Fruit fly (Drosophila melanogaster) whole organism, embryonic: Measurements from ENCODE around the gene Atat.

Experiments
- Asciz ChIP-seq: fragments of 200-800 bp; sonication (Bioruptor generic); optimal IDR thresholded peaks from 2 replicates; lab custom pipeline; 2017; ENCODE audit warnings: missing biosample characterization, mild to moderate bottlenecking, missing genetic modification characterization, missing genetic modification reagents
- CG10959 ChIP-seq: fragments of 200-800 bp; sonication (Bioruptor generic); IDR thresholded peaks from 2 replicates; pipeline ENCODE4 v1.3.6; 2022; ENCODE audit warnings: missing biosample characterization, missing genetic modification characterization
- CG11696 ChIP-seq: fragments of 200-800 bp; sonication (Bioruptor generic); IDR thresholded peaks from 2 replicates; pipeline ENCODE4 v1.3.6; 2022; ENCODE audit warnings: missing biosample characterization, missing genetic modification characterization
- CG12391 ChIP-seq: fragments of 200-800 bp; sonication (Bioruptor generic); optimal IDR thresholded peaks from 3 replicates; lab custom pipeline; 2018; ENCODE audit warnings: missing biosample characterization, mild to moderate bottlenecking, missing genetic modification characterization, moderate library complexity
- CG12942 ChIP-seq: fragments of 200-800 bp; sonication (Bioruptor generic); optimal IDR thresholded peaks from 3 replicates; lab custom pipeline; 2016; ENCODE audit warnings: missing biosample characterization, missing genetic modification characterization
- CG13624 ChIP-seq: fragments of 200-800 bp; sonication (Bioruptor generic); optimal IDR thresholded peaks from 2 replicates; lab custom pipeline; 2016; ENCODE audit warnings: missing biosample characterization, missing genetic modification characterization
- CG15269 ChIP-seq: fragments of 200-800 bp; sonication (Bioruptor generic); optimal IDR thresholded peaks from 2 replicates; lab custom pipeline; 2018; ENCODE audit warnings: missing biosample characterization, mild to moderate bottlenecking, missing genetic modification characterization, moderate library complexity
- CG1647 ChIP-seq: fragments of 200-800 bp; sonication (Bioruptor generic); optimal IDR thresholded peaks from 3 replicates; lab custom pipeline; 2016; ENCODE audit warnings: missing biosample characterization, missing genetic modification characterization
- CG18599 ChIP-seq: fragments of 200-800 bp; sonication (Bioruptor generic); optimal IDR thresholded peaks from 3 replicates; lab custom pipeline; 2017; ENCODE audit warnings: missing biosample characterization, missing genetic modification characterization, mild to moderate bottlenecking, moderate library complexity, missing genetic modification reagents
- CG2678 ChIP-seq: fragments of 200-800 bp; sonication (Bioruptor generic); optimal IDR thresholded peaks from 3 replicates; lab custom pipeline; 2019; ENCODE audit warnings: missing biosample characterization, mild to moderate bottlenecking, missing genetic modification characterization, moderate library complexity
- CG32767 ChIP-seq: fragments of 200-800 bp; sonication (Bioruptor generic); IDR thresholded peaks from 2 replicates; pipeline ENCODE4 v1.3.6; 2022; ENCODE audit warnings: missing biosample characterization, missing genetic modification characterization
- CG34422 ChIP-seq: fragments of 200-800 bp; sonication (Bioruptor generic); IDR thresholded peaks from 3 replicates; pipeline ENCODE4 v1.3.6; 2022; ENCODE audit warnings: missing biosample characterization, missing genetic modification characterization
- CG3847 ChIP-seq: fragments of 200-800 bp; sonication (Bioruptor generic); IDR thresholded peaks from 2 replicates; pipeline ENCODE4 v1.3.6; 2022; ENCODE audit warnings: missing biosample characterization, missing genetic modification characterization
- CG7786 ChIP-seq: fragments of 200-800 bp; sonication (Bioruptor generic); optimal IDR thresholded peaks from 2 replicates; lab custom pipeline; 2016; ENCODE audit warnings: missing biosample characterization, missing genetic modification characterization
- CHES-1-like ChIP-seq: fragments of 200-800 bp; sonication (Bioruptor generic); optimal IDR thresholded peaks from 2 replicates; lab custom pipeline; 2016; ENCODE audit warnings: missing biosample characterization, missing genetic modification characterization
- Ets65A ChIP-seq: fragments of 200-800 bp; sonication (Bioruptor generic); peaks from one replicate; lab custom pipeline; 2016; ENCODE audit warnings: missing biosample characterization, missing genetic modification characterization
- H2.0 ChIP-seq: fragments of 200-800 bp; sonication (Bioruptor generic); IDR thresholded peaks from 2 replicates; pipeline ENCODE4 v1.3.6; 2022; ENCODE audit warnings: missing biosample characterization, missing genetic modification characterization
- HmgD ChIP-seq: fragments of 200-800 bp; sonication (Bioruptor generic); optimal IDR thresholded peaks from 3 replicates; lab custom pipeline; 2016; ENCODE audit warnings: missing biosample characterization, missing genetic modification characterization
- Hr39 ChIP-seq: fragments of >200 bp; optimal IDR thresholded peaks from 2 replicates; lab custom pipeline; 2017
- Hsf ChIP-seq: fragments of 200-800 bp; sonication (Bioruptor generic); optimal IDR thresholded peaks from 3 replicates; lab custom pipeline; 2016; ENCODE audit warnings: missing biosample characterization, missing genetic modification characterization
- Kr ChIP-seq: fragments of 200-800 bp; sonication (Bioruptor generic); optimal IDR thresholded peaks from 2 replicates; lab custom pipeline; 2017; ENCODE audit warnings: missing biosample characterization, mild to moderate bottlenecking, missing genetic modification characterization
- MBD-R2 ChIP-seq: fragments of 200-800 bp; sonication (Bioruptor generic); IDR thresholded peaks from 2 replicates; pipeline ENCODE4 v1.3.6; 2022; ENCODE audit warnings: missing biosample characterization, missing genetic modification characterization
- MESR4 ChIP-seq: fragments of 200-800 bp; sonication (Bioruptor generic); optimal IDR thresholded peaks from 2 replicates; lab custom pipeline; 2018; ENCODE audit warnings: missing biosample characterization, mild to moderate bottlenecking, missing genetic modification characterization, moderate library complexity
- MTF-1 ChIP-seq: fragments of 200-800 bp; sonication (Bioruptor generic); optimal IDR thresholded peaks from 2 replicates; lab custom pipeline; 2018; ENCODE audit warnings: missing biosample characterization, mild to moderate bottlenecking, missing genetic modification characterization, borderline replicate concordance
- Mes4 ChIP-seq: fragments of 200-800 bp; sonication (Bioruptor generic); optimal IDR thresholded peaks from 2 replicates; lab custom pipeline; 2016; ENCODE audit warnings: missing biosample characterization, missing genetic modification characterization
- NfI ChIP-seq: fragments of 200-800 bp; sonication (Bioruptor generic); optimal IDR thresholded peaks from 3 replicates; lab custom pipeline; 2018; ENCODE audit warnings: missing biosample characterization, mild to moderate bottlenecking, missing genetic modification characterization, moderate library complexity
- Pdp1 ChIP-seq, 2 experiments: fragments of 200-800 bp; sonication (Bioruptor generic); optimal IDR thresholded peaks; 3 replicates each; lab custom pipeline; 2016; ENCODE audit warnings: missing biosample characterization in 2 of 2, missing genetic modification characterization in 2 of 2, mild to moderate bottlenecking in 1 of 2, moderate library complexity in 1 of 2
- Ravus ChIP-seq: fragments of 200-800 bp; sonication (Bioruptor generic); IDR thresholded peaks from 2 replicates; pipeline ENCODE4 v1.3.6; 2022; ENCODE audit warnings: missing biosample characterization, missing genetic modification characterization
- Sox102F ChIP-seq: fragments of 200-800 bp; sonication (Bioruptor generic); optimal IDR thresholded peaks from 2 replicates; lab custom pipeline; 2018; ENCODE audit warnings: missing biosample characterization, mild to moderate bottlenecking, missing genetic modification characterization, moderate library complexity
- Xrp1 ChIP-seq: fragments of 200-800 bp; sonication (Bioruptor generic); IDR thresholded peaks from 2 replicates; pipeline ENCODE4 v1.3.6; 2022; ENCODE audit warnings: missing biosample characterization, missing genetic modification characterization
- ab ChIP-seq: fragments of 200-800 bp; sonication (Bioruptor generic); optimal IDR thresholded peaks from 2 replicates; lab custom pipeline; 2016; ENCODE audit warnings: missing biosample characterization, missing genetic modification characterization
- bcd ChIP-seq: fragments of 200-800 bp; sonication (Bioruptor generic); optimal IDR thresholded peaks from 2 replicates; lab custom pipeline; 2017; ENCODE audit warnings: missing biosample characterization, mild to moderate bottlenecking, missing genetic modification characterization
- br ChIP-seq: fragments of >200 bp; optimal IDR thresholded peaks from 2 replicates; lab custom pipeline; 2017
- chm ChIP-seq: fragments of 200-800 bp; sonication (Bioruptor generic); IDR thresholded peaks from 2 replicates; pipeline ENCODE4 v1.3.6; 2022; ENCODE audit warnings: missing biosample characterization, missing genetic modification characterization
- dpn ChIP-seq, 2 experiments: fragments of 200-800 bp; sonication (Bioruptor generic); optimal IDR thresholded peaks; 3 replicates each; lab custom pipeline; 2016; ENCODE audit warnings: missing biosample characterization in 2 of 2, missing genetic modification characterization in 2 of 2
- ems ChIP-seq: fragments of 200-800 bp; sonication (Bioruptor generic); optimal IDR thresholded peaks from 3 replicates; lab custom pipeline; 2016; ENCODE audit warnings: missing biosample characterization, missing genetic modification characterization
- ewg ChIP-seq: fragments of 200-800 bp; sonication (Bioruptor generic); optimal IDR thresholded peaks from 3 replicates; lab custom pipeline; 2017; ENCODE audit warnings: mild to moderate bottlenecking, missing biosample characterization, missing genetic modification reagents, missing genetic modification characterization
- fd64A ChIP-seq: fragments of 200-800 bp; sonication (Bioruptor generic); optimal IDR thresholded peaks from 3 replicates; lab custom pipeline; 2018; ENCODE audit warnings: missing biosample characterization, mild to moderate bottlenecking, missing genetic modification characterization
- fd96Cb ChIP-seq: fragments of 200-800 bp; sonication (Bioruptor generic); optimal IDR thresholded peaks from 2 replicates; lab custom pipeline; 2018; ENCODE audit warnings: missing biosample characterization, mild to moderate bottlenecking, missing genetic modification characterization, moderate library complexity
- her ChIP-seq: fragments of 200-800 bp; sonication (Bioruptor generic); optimal IDR thresholded peaks from 2 replicates; lab custom pipeline; 2016; ENCODE audit warnings: missing biosample characterization, missing genetic modification characterization
- oc ChIP-seq: fragments of 200-800 bp; sonication (Bioruptor generic); optimal IDR thresholded peaks from 2 replicates; lab custom pipeline; 2018; ENCODE audit warnings: missing biosample characterization, mild to moderate bottlenecking, missing genetic modification characterization, moderate library complexity
- p53 ChIP-seq: fragments of 200-800 bp; sonication (Bioruptor generic); optimal IDR thresholded peaks from 2 replicates; lab custom pipeline; 2016; ENCODE audit warnings: missing biosample characterization, missing genetic modification characterization
- pfk ChIP-seq: fragments of 200-800 bp; sonication (Bioruptor generic); optimal IDR thresholded peaks from 2 replicates; lab custom pipeline; 2018; ENCODE audit warnings: missing biosample characterization, mild to moderate bottlenecking, missing genetic modification characterization, moderate library complexity
- ranshi ChIP-seq: fragments of 200-800 bp; sonication (Bioruptor generic); IDR thresholded peaks from 2 replicates; pipeline ENCODE4 v1.3.6; 2022; ENCODE audit warnings: missing biosample characterization, missing genetic modification characterization
- shn ChIP-seq: fragments of 200-800 bp; sonication (Bioruptor generic); optimal IDR thresholded peaks from 3 replicates; lab custom pipeline; 2016; ENCODE audit warnings: missing biosample characterization, missing genetic modification characterization
- sr ChIP-seq: fragments of 200-800 bp; sonication (Bioruptor generic); IDR thresholded peaks from 3 replicates; pipeline ENCODE4 v1.3.6; 2022; ENCODE audit warnings: missing biosample characterization, missing genetic modification characterization
- trem ChIP-seq: fragments of 200-800 bp; optimal IDR thresholded peaks from 3 replicates; lab custom pipeline; 2019; ENCODE audit warnings: missing biosample characterization, mild to moderate bottlenecking, missing genetic modification characterization, moderate library complexity
- vnd ChIP-seq: fragments of 200-800 bp; sonication (Bioruptor generic); IDR thresholded peaks from 3 replicates; pipeline ENCODE4 v1.3.6; 2022; ENCODE audit warnings: missing biosample characterization, missing genetic modification characterization; ENCODE audit not compliant: partially characterized antibody

Atat gene

DNA sequence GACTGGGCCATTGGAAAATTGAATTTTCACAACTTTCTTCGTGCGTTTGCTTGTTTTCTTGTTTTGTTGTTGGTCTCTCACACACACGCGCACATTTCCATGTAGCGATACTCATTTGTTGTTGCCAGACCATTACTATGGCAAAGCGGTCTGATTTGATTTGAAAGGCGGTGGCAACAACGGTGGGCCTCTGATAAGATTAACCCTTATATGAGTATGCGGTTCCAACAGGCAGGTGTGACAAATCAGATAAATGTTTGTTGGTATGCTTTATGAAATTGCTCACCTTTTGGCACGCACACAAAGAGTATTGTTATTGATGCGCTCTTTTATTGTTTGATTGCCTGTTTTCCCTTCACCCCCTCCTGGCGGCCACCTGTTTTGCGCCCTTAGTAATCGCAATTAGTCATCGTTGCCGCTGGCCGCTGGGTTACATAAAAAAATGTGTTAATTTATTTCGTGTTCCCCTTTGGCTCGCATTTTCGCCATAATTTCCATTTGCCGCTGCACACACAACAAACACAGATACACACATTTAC is 20.8 kb upstream of the Atat start (continued):
- TF ChIP-seq fd64A (GFP tag; lab: Kevin White, UChicago), result no peak
- TF ChIP-seq CG10959 (GFP tag; lab: Robert Waterston, UW), result peak; percentile 84

DNA sequence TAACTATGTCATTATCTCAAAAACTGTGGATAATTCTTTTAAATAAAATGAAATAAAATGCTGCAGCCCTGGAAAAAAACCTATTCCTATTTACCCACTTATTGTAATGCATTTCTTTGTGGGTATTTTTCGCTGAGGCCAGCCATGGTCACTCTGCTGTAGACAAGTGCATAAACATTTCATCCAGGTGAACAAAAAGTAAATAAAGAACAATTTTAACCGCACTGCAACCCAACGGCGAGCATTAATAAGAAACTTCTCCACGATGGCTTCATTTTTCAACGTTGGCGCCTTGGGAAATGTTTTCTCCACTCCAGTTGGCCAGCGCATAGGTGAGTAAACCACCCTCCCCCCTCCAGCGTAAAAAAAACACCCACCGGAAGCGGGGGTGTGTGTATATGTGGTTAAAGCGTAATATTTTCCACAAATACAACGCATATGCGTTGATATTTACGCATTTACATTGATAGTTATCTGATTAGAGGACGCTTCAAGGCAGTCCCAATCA is 20.2 kb upstream of the Atat start, which contains the start of gene CG3529:
TSS of gene CG3529 (plus strand) at position 134 of the 508 bp plus-strand sequence.
- peak; percentile 16 for TF ChIP-seq fd96Cb (tag; lab: Kevin White, UChicago)
- TF ChIP-seq CG12391 (tag; lab: Kevin White, UChicago), result peak; percentile 39
- no peak for TF ChIP-seq Kr
- TF ChIP-seq CG11696 (GFP tag; lab: Robert Waterston, UW), result no peak
- TF ChIP-seq vnd (GFP tag; lab: Robert Waterston, UW), result no peak
- TF ChIP-seq Pdp1 (GFP tag; optimal IDR thresholded peaks at IDR 0.05; lab: Kevin White, UChicago), result peak in 1 of 2 experiments; percentile 16
- peak; percentile 50; the same call in 1 of the 2 replicates for TF ChIP-seq chm (GFP tag; lab: Robert Waterston, UW)
- TF ChIP-seq CG12942, result no peak
- no peak for TF ChIP-seq Mes4
- TF ChIP-seq CHES-1-like, result peak; percentile 61
- TF ChIP-seq Ravus (GFP tag; lab: Robert Waterston, UW), result no peak
- TF ChIP-seq CG15269, result peak; percentile 1
- TF ChIP-seq CG3847 (GFP tag; lab: Robert Waterston, UW), result peak; percentile 48; the same call in 1 of the 2 replicates
- TF ChIP-seq bcd (GFP tag; lab: Kevin White, UChicago), result peak; percentile 27
- peak; percentile 62 for TF ChIP-seq Ets65A (GFP tag; lab: Kevin White, UChicago)
- no peak for TF ChIP-seq Xrp1
- no peak for TF ChIP-seq oc (tag; lab: Kevin White, UChicago)
- no peak for TF ChIP-seq p53
- no peak for TF ChIP-seq ab (GFP tag; lab: Kevin White, UChicago)
- peak; percentile 14 for TF ChIP-seq ewg
- peak; percentile 37 for TF ChIP-seq Asciz (GFP tag; lab: Kevin White, UChicago)
- peak; percentile 40 for TF ChIP-seq NfI (GFP tag; lab: Kevin White, UChicago)
- TF ChIP-seq dpn (GFP tag; optimal IDR thresholded peaks at IDR 0.05; lab: Kevin White, UChicago), result peak in 1 of 2 experiments; percentile 27
- peak; percentile 36 for TF ChIP-seq MTF-1 (GFP tag; lab: Kevin White, UChicago)
- peak; percentile 23 for TF ChIP-seq CG2678
- TF ChIP-seq CG1647 (GFP tag; lab: Kevin White, UChicago), result peak; percentile 35
- 0 out of 2 replicates have a peak, but pooled peaks have one; percentile 8 for TF ChIP-seq ranshi (GFP tag; lab: Robert Waterston, UW)
- no peak for TF ChIP-seq Hsf (GFP tag; lab: Kevin White, UChicago)
- TF ChIP-seq HmgD (GFP tag; lab: Kevin White, UChicago), result peak; percentile 19
- peak; percentile 16 for TF ChIP-seq pfk
- no peak for TF ChIP-seq br (lab: Kevin White, UChicago)
- TF ChIP-seq ems (GFP tag; lab: Kevin White, UChicago), result peak; percentile 8
- peak; percentile 53; the same call in 1 of the 2 replicates for TF ChIP-seq MBD-R2 (GFP tag; lab: Robert Waterston, UW)
- TF ChIP-seq CG13624 (GFP tag; lab: Kevin White, UChicago), result peak; percentile 32
- TF ChIP-seq Sox102F (GFP tag; lab: Kevin White, UChicago), result peak; percentile 21
- TF ChIP-seq sr (GFP tag; lab: Robert Waterston, UW), result peak; percentile 62; the same call in 2 of the 3 replicates
- TF ChIP-seq trem (tag; lab: Kevin White, UChicago), result peak; percentile 61
- TF ChIP-seq shn (GFP tag; lab: Kevin White, UChicago), result no peak
- TF ChIP-seq CG32767 (GFP tag; lab: Robert Waterston, UW), result peak; percentile 29; the same call in 1 of the 2 replicates
- TF ChIP-seq CG18599 (GFP tag; lab: Kevin White, UChicago), result no peak
- TF ChIP-seq fd64A (GFP tag; lab: Kevin White, UChicago), result peak; percentile 27
- TF ChIP-seq MESR4, result peak; percentile 75
- TF ChIP-seq CG34422, result peak; percentile 44; the same call in 1 of the 3 replicates
- TF ChIP-seq her, result peak; percentile 78
- no peak for TF ChIP-seq Hr39
- TF ChIP-seq CG7786 (GFP tag; lab: Kevin White, UChicago), result peak; percentile 8
- TF ChIP-seq H2.0 (GFP tag; lab: Robert Waterston, UW), result peak; percentile 27; the same call in 1 of the 2 replicates
